Fruit fly (Drosophila melanogaster) whole organism, pupa: Measurements from ENCODE around the gene CG5290.

Experiments
- CG14655 ChIP-seq: fragments of 200-800 bp; sonication (Bioruptor generic); optimal IDR thresholded peaks from 3 replicates; lab custom pipeline; 2017; ENCODE audit warnings: mild to moderate bottlenecking, missing biosample characterization, missing genetic modification reagents, missing genetic modification characterization
- CG8159 ChIP-seq: fragments of 200-800 bp; sonication (Bioruptor generic); optimal IDR thresholded peaks from 3 replicates; lab custom pipeline; 2018; ENCODE audit warnings: missing biosample characterization, mild to moderate bottlenecking, missing genetic modification characterization, moderate library complexity
- EcR ChIP-seq: fragments of 200-800 bp; sonication (Bioruptor generic); optimal IDR thresholded peaks from 3 replicates; lab custom pipeline; 2019; ENCODE audit warnings: missing biosample characterization, missing genetic modification characterization, mild to moderate bottlenecking, moderate library complexity, missing genetic modification reagents
- Ets98B ChIP-seq: fragments of 200-800 bp; sonication (Bioruptor generic); IDR thresholded peaks from 2 replicates; pipeline ENCODE4 v1.3.6; 2022; ENCODE audit warnings: missing biosample characterization, missing genetic modification characterization
- Pif1B ChIP-seq: fragments of 200-800 bp; sonication (Bioruptor generic); optimal IDR thresholded peaks from 3 replicates; lab custom pipeline; 2016; ENCODE audit warnings: missing biosample characterization, missing genetic modification characterization

DNA sequence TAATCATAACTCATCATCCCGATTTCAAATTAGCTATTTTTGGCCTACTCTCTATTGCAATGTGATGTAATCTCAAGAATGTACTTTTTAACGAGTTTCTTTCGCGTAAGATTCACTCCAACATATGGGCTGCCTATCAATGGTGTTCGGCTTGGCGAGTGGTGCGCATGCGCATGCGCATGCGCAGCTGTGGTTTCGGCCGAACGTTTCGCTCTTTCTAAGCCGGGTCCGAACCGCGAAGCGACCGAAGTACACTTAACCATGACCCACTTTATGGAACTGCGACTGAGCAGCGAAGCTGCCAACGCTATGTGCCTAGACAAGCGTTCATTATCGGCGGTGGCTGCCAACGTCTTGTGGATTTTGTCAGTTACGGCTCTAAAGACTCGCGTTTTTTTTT is 18.7 kb downstream of the CG5290 start:
- no peak for TF ChIP-seq EcR
- TF ChIP-seq CG8159 (tag; lab: Kevin White, UChicago) = no peak
- TF ChIP-seq Pif1B (GFP tag; lab: Kevin White, UChicago) = no peak
- no peak for TF ChIP-seq CG14655 (GFP tag; lab: Kevin White, UChicago)
- TF ChIP-seq Ets98B (GFP tag; lab: Robert Waterston, UW) = no peak
